Fruit fly (Drosophila melanogaster) whole organism, embryonic: ENCODE results near the gene mRpS11.

Experiments used
- Ada2b ChIP-seq: fragments of 200-800 bp; sonication (Bioruptor generic); IDR thresholded peaks from 2 replicates; pipeline ENCODE4 v1.3.6; 2022; ENCODE audit warnings: missing biosample characterization, missing genetic modification characterization
- Atf-2 ChIP-seq: fragments of 200-800 bp; sonication (Bioruptor generic); optimal IDR thresholded peaks from 2 replicates; lab custom pipeline; 2016; ENCODE audit warnings: missing biosample characterization, missing genetic modification characterization
- Blimp-1 ChIP-seq: fragments of 200-800 bp; sonication (Bioruptor generic); optimal IDR thresholded peaks from 3 replicates; lab custom pipeline; 2018; ENCODE audit warnings: missing biosample characterization, missing genetic modification characterization, mild to moderate bottlenecking, moderate library complexity, missing genetic modification reagents
- CG10979 ChIP-seq: fragments of 200-800 bp; sonication (Bioruptor generic); optimal IDR thresholded peaks from 2 replicates; lab custom pipeline; 2018; ENCODE audit warnings: missing biosample characterization, mild to moderate bottlenecking, missing genetic modification characterization, moderate library complexity
- CG12769 ChIP-seq: fragments of 200-800 bp; sonication (Bioruptor generic); optimal IDR thresholded peaks from 2 replicates; lab custom pipeline; 2019; ENCODE audit warnings: missing biosample characterization, mild to moderate bottlenecking, missing genetic modification characterization, moderate library complexity
- CG1602 ChIP-seq: fragments of 200-800 bp; sonication (Bioruptor generic); optimal IDR thresholded peaks from 3 replicates; lab custom pipeline; 2016; ENCODE audit warnings: missing biosample characterization, missing genetic modification characterization
- CG1603 ChIP-seq: fragments of 200-800 bp; sonication (Bioruptor generic); optimal IDR thresholded peaks from 2 replicates; lab custom pipeline; 2019; ENCODE audit warnings: missing biosample characterization, mild to moderate bottlenecking, missing genetic modification characterization, moderate library complexity
- CG16813 ChIP-seq: fragments of 200-800 bp; sonication (Bioruptor generic); IDR thresholded peaks from 3 replicates; pipeline ENCODE4 v1.3.6; 2022; ENCODE audit warnings: missing biosample characterization, missing genetic modification characterization; ENCODE audit not compliant: partially characterized antibody
- CG17359 ChIP-seq: fragments of 200-800 bp; sonication (Bioruptor generic); optimal IDR thresholded peaks from 3 replicates; lab custom pipeline; 2018; ENCODE audit warnings: missing biosample characterization, mild to moderate bottlenecking, missing genetic modification characterization, moderate library complexity
- CG17361 ChIP-seq: fragments of 200-800 bp; sonication (Bioruptor generic); IDR thresholded peaks from 3 replicates; pipeline ENCODE4 v1.3.6; 2022; ENCODE audit warnings: missing biosample characterization, missing genetic modification characterization
- CG18011 ChIP-seq: fragments of 200-800 bp; sonication (Bioruptor generic); optimal IDR thresholded peaks from 2 replicates; lab custom pipeline; 2017; ENCODE audit warnings: missing biosample characterization, missing genetic modification characterization, mild to moderate bottlenecking, moderate library complexity, missing genotype
- CG18599 ChIP-seq: fragments of 200-800 bp; sonication (Bioruptor generic); optimal IDR thresholded peaks from 3 replicates; lab custom pipeline; 2017; ENCODE audit warnings: missing biosample characterization, missing genetic modification characterization, mild to moderate bottlenecking, moderate library complexity, missing genetic modification reagents
- CG2678 ChIP-seq: fragments of 200-800 bp; sonication (Bioruptor generic); optimal IDR thresholded peaks from 3 replicates; lab custom pipeline; 2019; ENCODE audit warnings: missing biosample characterization, mild to moderate bottlenecking, missing genetic modification characterization, moderate library complexity
- CG30403 ChIP-seq: fragments of 200-800 bp; sonication (Bioruptor generic); optimal IDR thresholded peaks from 3 replicates; lab custom pipeline; 2016; ENCODE audit warnings: missing biosample characterization, missing genetic modification characterization
- CG30431 ChIP-seq: fragments of 200-800 bp; sonication (Bioruptor generic); optimal IDR thresholded peaks from 2 replicates; lab custom pipeline; 2017; ENCODE audit warnings: missing biosample characterization, missing genetic modification characterization
- CG32772 ChIP-seq: fragments of 200-800 bp; sonication (Bioruptor generic); IDR thresholded peaks from 2 replicates; pipeline ENCODE4 v1.3.6; 2022; ENCODE audit warnings: missing biosample characterization, missing genetic modification characterization
- CG5245 ChIP-seq: fragments of 200-800 bp; sonication (Bioruptor generic); optimal IDR thresholded peaks from 3 replicates; lab custom pipeline; 2016; ENCODE audit warnings: missing biosample characterization, missing genetic modification characterization
- CG6254 ChIP-seq: fragments of 200-800 bp; sonication (Bioruptor generic); optimal IDR thresholded peaks from 3 replicates; lab custom pipeline; 2017; ENCODE audit warnings: mild to moderate bottlenecking, missing biosample characterization, missing genetic modification reagents, missing genetic modification characterization
- CG6813 ChIP-seq: fragments of 200-800 bp; sonication (Bioruptor generic); optimal IDR thresholded peaks from 2 replicates; lab custom pipeline; 2017; ENCODE audit warnings: missing biosample characterization, missing genetic modification characterization, mild to moderate bottlenecking, moderate library complexity, missing genetic modification reagents
- CG7357 ChIP-seq: fragments of 200-800 bp; sonication (Bioruptor generic); IDR thresholded peaks from 3 replicates; pipeline ENCODE4 v1.3.6; 2022; ENCODE audit warnings: missing biosample characterization, missing genetic modification characterization
- CG8944 ChIP-seq: fragments of 200-800 bp; sonication (Bioruptor generic); optimal IDR thresholded peaks from 3 replicates; lab custom pipeline; 2016; ENCODE audit warnings: missing biosample characterization, missing genetic modification characterization
- Camta ChIP-seq: fragments of 200-800 bp; sonication (Bioruptor generic); optimal IDR thresholded peaks from 2 replicates; lab custom pipeline; 2016; ENCODE audit warnings: missing biosample characterization, missing genetic modification characterization
- D ChIP-seq, 2 experiments: fragments of 200-800 bp in 1 of 2; fragments of >200 bp in 1 of 2; sonication (Bioruptor generic) in 1 of 2; optimal IDR thresholded peaks; 2 replicates in 1 of 2; 3 replicates in 1 of 2; lab custom pipeline; 2017; ENCODE audit warnings: mild to moderate bottlenecking in 1 of 2, missing biosample characterization in 1 of 2, missing genetic modification characterization in 1 of 2, missing genetic modification reagents in 1 of 2
- ERR ChIP-seq: fragments of 200-800 bp; sonication (Bioruptor generic); optimal IDR thresholded peaks from 2 replicates; lab custom pipeline; 2016; ENCODE audit warnings: missing biosample characterization, missing genetic modification characterization
- Fer3 ChIP-seq: fragments of 200-800 bp; sonication (Bioruptor generic); optimal IDR thresholded peaks from 2 replicates; lab custom pipeline; 2018; ENCODE audit warnings: missing biosample characterization, mild to moderate bottlenecking, missing genetic modification characterization, moderate library complexity
- MESR4 ChIP-seq: fragments of 200-800 bp; sonication (Bioruptor generic); optimal IDR thresholded peaks from 2 replicates; lab custom pipeline; 2018; ENCODE audit warnings: missing biosample characterization, mild to moderate bottlenecking, missing genetic modification characterization, moderate library complexity
- Meics ChIP-seq: fragments of 200-800 bp; sonication (Bioruptor generic); optimal IDR thresholded peaks from 2 replicates; lab custom pipeline; 2017; ENCODE audit warnings: missing biosample characterization, mild to moderate bottlenecking, missing genetic modification characterization
- Oli ChIP-seq: fragments of 200-800 bp; sonication (Bioruptor generic); optimal IDR thresholded peaks from 2 replicates; lab custom pipeline; 2018; ENCODE audit warnings: missing biosample characterization, mild to moderate bottlenecking, missing genetic modification characterization, moderate library complexity
- Optix ChIP-seq: fragments of 200-800 bp; sonication (Bioruptor generic); IDR thresholded peaks from 3 replicates; pipeline ENCODE4 v1.3.6; 2022; ENCODE audit warnings: missing biosample characterization, missing genetic modification characterization
- Six4 ChIP-seq: fragments of 200-800 bp; sonication (Bioruptor generic); optimal IDR thresholded peaks from 2 replicates; lab custom pipeline; 2016; ENCODE audit warnings: missing biosample characterization, missing genetic modification characterization
- Xrp1 ChIP-seq: fragments of 200-800 bp; sonication (Bioruptor generic); IDR thresholded peaks from 2 replicates; pipeline ENCODE4 v1.3.6; 2022; ENCODE audit warnings: missing biosample characterization, missing genetic modification characterization
- ara ChIP-seq: fragments of 200-800 bp; sonication (Bioruptor generic); IDR thresholded peaks from 2 replicates; pipeline ENCODE4 v1.3.6; 2022; ENCODE audit warnings: missing biosample characterization, missing genetic modification characterization
- ase ChIP-seq: fragments of 200-800 bp; sonication (Bioruptor generic); IDR thresholded peaks from 3 replicates; pipeline ENCODE4 v1.3.6; 2022; ENCODE audit warnings: missing biosample characterization, missing genetic modification characterization
- bcd ChIP-seq: fragments of 200-800 bp; sonication (Bioruptor generic); optimal IDR thresholded peaks from 2 replicates; lab custom pipeline; 2017; ENCODE audit warnings: missing biosample characterization, mild to moderate bottlenecking, missing genetic modification characterization
- bowl ChIP-seq: fragments of 200-800 bp; sonication (Bioruptor generic); IDR thresholded peaks from 2 replicates; pipeline ENCODE4 v1.3.6; 2022; ENCODE audit warnings: missing biosample characterization, missing genetic modification characterization
- cas ChIP-seq: fragments of 200-800 bp; sonication (Bioruptor generic); IDR thresholded peaks from 2 replicates; pipeline ENCODE4 v1.3.6; 2022; ENCODE audit warnings: missing biosample characterization, missing genetic modification characterization
- chinmo ChIP-seq: fragments of 200-800 bp; sonication (Bioruptor generic); IDR thresholded peaks from 4 replicates; pipeline ENCODE4 v1.3.6; 2022; ENCODE audit warnings: missing biosample characterization, missing genetic modification characterization; ENCODE audit not compliant: partially characterized antibody
- dimm ChIP-seq: fragments of 200-800 bp; sonication (Bioruptor generic); IDR thresholded peaks from 2 replicates; pipeline ENCODE4 v1.3.6; 2022; ENCODE audit warnings: missing biosample characterization, missing genetic modification characterization
- dmrt11E ChIP-seq: fragments of 200-800 bp; sonication (Bioruptor generic); optimal IDR thresholded peaks from 3 replicates; lab custom pipeline; 2018; ENCODE audit warnings: missing biosample characterization, mild to moderate bottlenecking, missing genetic modification characterization, moderate library complexity
- lmd ChIP-seq: fragments of 200-800 bp; sonication (Bioruptor generic); IDR thresholded peaks from 2 replicates; pipeline ENCODE4 v1.3.6; 2022; ENCODE audit warnings: missing biosample characterization, missing genetic modification characterization
- oc ChIP-seq: fragments of 200-800 bp; sonication (Bioruptor generic); optimal IDR thresholded peaks from 2 replicates; lab custom pipeline; 2018; ENCODE audit warnings: missing biosample characterization, mild to moderate bottlenecking, missing genetic modification characterization, moderate library complexity
- p53 ChIP-seq: fragments of 200-800 bp; sonication (Bioruptor generic); optimal IDR thresholded peaks from 2 replicates; lab custom pipeline; 2016; ENCODE audit warnings: missing biosample characterization, missing genetic modification characterization
- pnt ChIP-seq: fragments of 200-800 bp; sonication (Bioruptor generic); optimal IDR thresholded peaks from 3 replicates; lab custom pipeline; 2016; ENCODE audit warnings: missing biosample characterization, missing genetic modification characterization
- prd ChIP-seq, 3 experiments: fragments of >200 bp in 2 of 3; fragments of 200-800 bp in 1 of 3; sonication (Bioruptor generic) in 1 of 3; optimal IDR thresholded peaks in 2 of 3; IDR thresholded peaks in 1 of 3; 2 replicates in 2 of 3; 3 replicates in 1 of 3; pipeline versions ENCODE4 v1.3.6 to Lab custom; 2017 to 2022; ENCODE audit warnings: missing biosample characterization in 1 of 3, missing genetic modification characterization in 1 of 3
- row ChIP-seq: fragments of 200-800 bp; sonication (Bioruptor generic); IDR thresholded peaks from 3 replicates; pipeline ENCODE4 v1.3.6; 2022; ENCODE audit warnings: missing biosample characterization, missing genetic modification characterization
- sisA ChIP-seq: fragments of 200-800 bp; sonication (Bioruptor generic); IDR thresholded peaks from 2 replicates; pipeline ENCODE4 v1.3.6; 2022; ENCODE audit warnings: missing biosample characterization, missing genetic modification characterization
- slou ChIP-seq: fragments of 200-800 bp; sonication (Bioruptor generic); optimal IDR thresholded peaks from 3 replicates; lab custom pipeline; 2016; ENCODE audit warnings: missing biosample characterization, missing genetic modification characterization
- toy ChIP-seq: fragments of 200-800 bp; sonication (Bioruptor generic); IDR thresholded peaks from 2 replicates; pipeline ENCODE4 v1.3.6; 2022; ENCODE audit warnings: missing biosample characterization, missing genetic modification characterization
- zen ChIP-seq: fragments of 200-800 bp; sonication (Bioruptor generic); optimal IDR thresholded peaks from 3 replicates; lab custom pipeline; 2018; ENCODE audit warnings: missing biosample characterization, mild to moderate bottlenecking, missing genetic modification characterization, moderate library complexity

mRpS11 gene

dm6 chr3R:17056905-17057251 is 15.7 kb upstream of the mRpS11 start:
- TF ChIP-seq CG18011 (GFP tag; lab: Kevin White, UChicago) (no peak), CG32772 (0 out of 2 replicates have a peak, but pooled peaks have one; percentile 7), CG17361 (GFP tag; lab: Robert Waterston, UW) (peak; percentile 61; the same call in 2 of the 3 replicates), Meics (GFP tag; lab: Kevin White, UChicago) (no peak), CG1602 (GFP tag; lab: Kevin White, UChicago) (no peak), Optix (GFP tag; lab: Robert Waterston, UW) (no peak), p53 (GFP tag; lab: Kevin White, UChicago) (no peak), prd (optimal IDR thresholded peaks at IDR 0.05; lab: Kevin White, UChicago) (no peak), prd (GFP tag; IDR thresholded peaks at IDR 0.05; lab: Robert Waterston, UW) (peak; percentile 42; the same call in 1 of the 3 replicates), Ada2b (GFP tag; lab: Robert Waterston, UW) (peak; percentile 4; the same call in 1 of the 2 replicates), ERR (no peak), CG1603 (tag; lab: Kevin White, UChicago) (peak; percentile 42), ara (GFP tag; lab: Robert Waterston, UW) (0 out of 2 replicates have a peak, but pooled peaks have one; percentile 33), pnt (GFP tag; lab: Kevin White, UChicago) (peak; percentile 2), CG30431 (GFP tag; lab: Kevin White, UChicago) (no peak), CG12769 (tag; lab: Kevin White, UChicago) (peak; percentile 29), chinmo (GFP tag; lab: Robert Waterston, UW) (no peak), Six4 (GFP tag; lab: Kevin White, UChicago) (peak; percentile 4), Camta (GFP tag; lab: Kevin White, UChicago) (no peak), CG10979 (tag; lab: Kevin White, UChicago) (peak; percentile 45), sisA (GFP tag; lab: Robert Waterston, UW) (0 out of 2 replicates have a peak, but pooled peaks have one; percentile 18), MESR4 (GFP tag; lab: Kevin White, UChicago) (no peak), toy (GFP tag; lab: Robert Waterston, UW) (no peak), lmd (GFP tag; lab: Robert Waterston, UW) (0 out of 2 replicates have a peak, but pooled peaks have one; percentile 20), CG7357 (GFP tag; lab: Robert Waterston, UW) (0 out of 3 replicates have a peak, but pooled peaks have one; percentile 27), Oli (tag; lab: Kevin White, UChicago) (peak; percentile 5), slou (GFP tag; lab: Kevin White, UChicago) (no peak), CG5245 (GFP tag; lab: Kevin White, UChicago) (peak; percentile 33), Xrp1 (GFP tag; lab: Robert Waterston, UW) (peak; percentile 38; the same call in 1 of the 2 replicates), Fer3 (tag; lab: Kevin White, UChicago) (peak; percentile 4), row (0 out of 3 replicates have a peak, but pooled peaks have one; percentile 11), Blimp-1 (peak; percentile 44), zen (tag; lab: Kevin White, UChicago) (no peak), D (optimal IDR thresholded peaks at IDR 0.05; lab: Kevin White, UChicago) (no peak), D (GFP tag; optimal IDR thresholded peaks at IDR 0.05; lab: Kevin White, UChicago) (peak; percentile 44), dmrt11E (tag; lab: Kevin White, UChicago) (peak; percentile 10), cas (GFP tag; lab: Robert Waterston, UW) (no peak), CG18599 (GFP tag; lab: Kevin White, UChicago) (no peak), Atf-2 (GFP tag; lab: Kevin White, UChicago) (no peak), ase (GFP tag; lab: Robert Waterston, UW) (peak; percentile 34; the same call in 1 of the 3 replicates), CG6813 (GFP tag; lab: Kevin White, UChicago) (no peak), oc (tag; lab: Kevin White, UChicago) (no peak), CG8944 (no peak), CG17359 (tag; lab: Kevin White, UChicago) (peak; percentile 62), CG16813 (GFP tag; lab: Robert Waterston, UW) (no peak), bowl (GFP tag; lab: Robert Waterston, UW) (0 out of 2 replicates have a peak, but pooled peaks have one; percentile 4), CG30403 (GFP tag; lab: Kevin White, UChicago) (peak; percentile 27), dimm (GFP tag; lab: Robert Waterston, UW) (no peak), CG6254 (peak; percentile 45), CG2678 (peak; percentile 3), bcd (no peak)
